Fruit fly (Drosophila melanogaster): ENCODE data around the gene Ulp1.

Ulp1 gene

dm6 chrX:19165144-19166011 lies 42.6 kb downstream of the Ulp1 start (continued):
- TF ChIP-seq Oli (tag; optimal IDR thresholded peaks at IDR 0.05) (peak; percentile 41), al (GFP tag; IDR thresholded peaks at IDR 0.05) (0 out of 2 replicates have a peak, but pooled peaks have one; percentile 5), gro (GFP tag; optimal IDR thresholded peaks at IDR 0.05) (no peak), ci (GFP tag; IDR thresholded peaks at IDR 0.05) (0 out of 3 replicates have a peak, but pooled peaks have one; percentile 41), CG30403 (GFP tag; optimal IDR thresholded peaks at IDR 0.05) (peak; percentile 2), rib (GFP tag; IDR thresholded peaks at IDR 0.05) (peak; percentile 17; the same call in 1 of the 2 replicates), CG32767 (GFP tag; IDR thresholded peaks at IDR 0.05) (0 out of 2 replicates have a peak, but pooled peaks have one; percentile 17), nmo (GFP tag; optimal IDR thresholded peaks at IDR 0.05) (peak; percentile 19), CG18619 (GFP tag; optimal IDR thresholded peaks at IDR 0.05) (peak; percentile 40), CG6689 (GFP tag; IDR thresholded peaks at IDR 0.05) (peak; percentile 38; the same call in 1 of the 2 replicates), Drgx (GFP tag; IDR thresholded peaks at IDR 0.05) (peak; percentile 43), CG14667 (GFP tag; IDR thresholded peaks at IDR 0.05) (peak; percentile 35; the same call in 1 of the 2 replicates), Ptx1 (GFP tag; IDR thresholded peaks at IDR 0.05) (peak; percentile 9; the same call in 1 of the 2 replicates), fd3F (GFP tag; optimal IDR thresholded peaks at IDR 0.05) (no peak)

- TF ChIP-seq jing (GFP tag; optimal IDR thresholded peaks at IDR 0.05) (no peak), gcm2 (GFP tag; optimal IDR thresholded peaks at IDR 0.05) (no peak), az2 (GFP tag; optimal IDR thresholded peaks at IDR 0.05) (peak; percentile 0), CG12299 (tag; optimal IDR thresholded peaks at IDR 0.05) (no peak), ham (GFP tag; IDR thresholded peaks at IDR 0.05) (no peak), sob (GFP tag; IDR thresholded peaks at IDR 0.05) (no peak; the same call in 1 of the 2 replicates), CG14667 (GFP tag; IDR thresholded peaks at IDR 0.05) (no peak), CG6683 (GFP tag; optimal IDR thresholded peaks at IDR 0.05) (no peak), CG14050 (GFP tag; IDR thresholded peaks at IDR 0.05) (no peak), lov (optimal IDR thresholded peaks at IDR 0.05) (no peak), lov (GFP tag; IDR thresholded peaks at IDR 0.05) (no peak), CG15479 (GFP tag; optimal IDR thresholded peaks at IDR 0.05) (no peak), CG4424 (GFP tag; optimal IDR thresholded peaks at IDR 0.05) (peak; percentile 27), CG9817 (tag; optimal IDR thresholded peaks at IDR 0.05) (no peak), CG8281 (tag; optimal IDR thresholded peaks at IDR 0.05) (no peak), Elba2 (GFP tag; optimal IDR thresholded peaks at IDR 0.05) (no peak), CG11247 (GFP tag; IDR thresholded peaks at IDR 0.05) (no peak), Oaz (GFP tag; IDR thresholded peaks at IDR 0.05) (no peak), grau (tag; optimal IDR thresholded peaks at IDR 0.05) (peak; percentile 5), Sox100B (GFP tag; optimal IDR thresholded peaks at IDR 0.05) (peak; percentile 20), Max (GFP tag; optimal IDR thresholded peaks at IDR 0.05) (no peak), jumu (GFP tag; optimal IDR thresholded peaks at IDR 0.05) (peak; percentile 7), Sry-δ (GFP tag; optimal IDR thresholded peaks at IDR 0.05) (no peak), Sox102F (GFP tag; optimal IDR thresholded peaks at IDR 0.05) (peak; percentile 58), CG16813 (GFP tag; IDR thresholded peaks at IDR 0.05; ENCODE audit: partially characterized antibody) (no peak), CG4707 (GFP tag; optimal IDR thresholded peaks at IDR 0.05) (no peak), salm (tag; optimal IDR thresholded peaks at IDR 0.05) (no peak), CG2116 (GFP tag; optimal IDR thresholded peaks at IDR 0.05) (no peak), btn (GFP tag; optimal IDR thresholded peaks at IDR 0.05) (no peak), CG15011 (GFP tag; optimal IDR thresholded peaks at IDR 0.05) (no peak), nmo (GFP tag; optimal IDR thresholded peaks at IDR 0.05) (peak; percentile 14), peb (GFP tag; IDR thresholded peaks at IDR 0.05) (no peak), CG18011 (GFP tag; optimal IDR thresholded peaks at IDR 0.05) (no peak), croc (GFP tag; conservative IDR thresholded peaks at IDR 0.05) (no peak), tin (GFP tag; optimal IDR thresholded peaks at IDR 0.05) (no peak), CG11456 (GFP tag; IDR thresholded peaks at IDR 0.05) (no peak), CG12659 (GFP tag; optimal IDR thresholded peaks at IDR 0.05) (peak; percentile 25)
Observed at dm6 chrX:19164726-19165125, 43.3 kb downstream of the Ulp1 start.

Data from whole organism, embryonic.